Fruit fly (Drosophila melanogaster): Measurements from ENCODE around the gene Naglu.
A peak's percentile ranks its signal among the peaks of the same experiment; 100 is the strongest.

Gene Naglu

dm6 chr2L:8399863-8400598 is 11.6 kb downstream of the Naglu start, which contains the start of gene CG31898:
TSS of gene CG31898 (plus strand) at chr2L:8400421.
- TF ChIP-seq cic (GFP tag; optimal IDR thresholded peaks at IDR 0.05) (peak; percentile 79), bab1 (GFP tag; optimal IDR thresholded peaks at IDR 0.05) (peak; percentile 26), ovo (GFP tag; optimal IDR thresholded peaks at IDR 0.05) (no peak)

- no peak for TF ChIP-seq CG5204 (GFP tag; optimal IDR thresholded peaks at IDR 0.05)
- TF ChIP-seq toe (GFP tag; optimal IDR thresholded peaks at IDR 0.05), result no peak
- TF ChIP-seq CG7045 (GFP tag; optimal IDR thresholded peaks at IDR 0.05), result no peak
- TF ChIP-seq bab1 (GFP tag; optimal IDR thresholded peaks at IDR 0.05), result no peak
- TF ChIP-seq Crg-1 (GFP tag; optimal IDR thresholded peaks at IDR 0.05), result no peak
- TF ChIP-seq CG11617 (GFP tag; optimal IDR thresholded peaks at IDR 0.05), result no peak
- no peak for TF ChIP-seq Clk (GFP tag; optimal IDR thresholded peaks at IDR 0.05)
- no peak for TF ChIP-seq Hr96 (GFP tag; optimal IDR thresholded peaks at IDR 0.05)
- TF ChIP-seq CG7101 (tag; optimal IDR thresholded peaks at IDR 0.05), result no peak
- no peak for TF ChIP-seq tj (GFP tag; optimal IDR thresholded peaks at IDR 0.05)
- no peak for TF ChIP-seq CG12768 (GFP tag; optimal IDR thresholded peaks at IDR 0.05)
- no peak for TF ChIP-seq cic (GFP tag; optimal IDR thresholded peaks at IDR 0.05)
- no peak for TF ChIP-seq pad (GFP tag; optimal IDR thresholded peaks at IDR 0.05)
- TF ChIP-seq CG33017 (tag; optimal IDR thresholded peaks at IDR 0.05), result no peak
- no peak for TF ChIP-seq ovo (GFP tag; optimal IDR thresholded peaks at IDR 0.05)
Measured at dm6 chr2L:8398721-8399120, 12.9 kb downstream of the Naglu start, which contains the start of gene CG13386. TSS of gene CG13386 (plus strand) at chr2L:8399021.

dm6 chr2L:8395996-8396699 is 15.5 kb downstream of the Naglu start, which contains the start of the genes Peritrophin-15a and CG13385:
TSS of gene Peritrophin-15a (minus strand) at chr2L:8396096.
TSS of gene CG13385 (plus strand) at chr2L:8396649.
- TF ChIP-seq Crg-1 (GFP tag; optimal IDR thresholded peaks at IDR 0.05), result no peak
- TF ChIP-seq Mnt (GFP tag; optimal IDR thresholded peaks at IDR 0.05), result no peak
- TF ChIP-seq ovo (GFP tag; optimal IDR thresholded peaks at IDR 0.05), result no peak
- no peak for TF ChIP-seq toe (GFP tag; optimal IDR thresholded peaks at IDR 0.05)
- no peak for TF ChIP-seq kay (GFP tag; ENCODE audit: borderline replicate concordance)
- TF ChIP-seq CG11617 (GFP tag; optimal IDR thresholded peaks at IDR 0.05), result no peak

dm6 chr2L:8394840-8395239 is 16.8 kb downstream of the Naglu start, which contains the start of gene Peritrophin-15b:
TSS of gene Peritrophin-15b (minus strand) at chr2L:8394940.
- TF ChIP-seq CG14711 (tag; optimal IDR thresholded peaks at IDR 0.05), result no peak
- TF ChIP-seq tj (GFP tag; optimal IDR thresholded peaks at IDR 0.05), result no peak
- no peak for TF ChIP-seq CG1620 (GFP tag; optimal IDR thresholded peaks at IDR 0.05)
- TF ChIP-seq ovo (GFP tag; optimal IDR thresholded peaks at IDR 0.05), result no peak
- no peak for TF ChIP-seq cic (GFP tag; optimal IDR thresholded peaks at IDR 0.05)
- TF ChIP-seq CG7045 (GFP tag; optimal IDR thresholded peaks at IDR 0.05), result no peak
- TF ChIP-seq CG5204 (GFP tag; optimal IDR thresholded peaks at IDR 0.05), result no peak
- no peak for TF ChIP-seq kay (GFP tag; ENCODE audit: borderline replicate concordance)
- TF ChIP-seq CG33017 (tag; optimal IDR thresholded peaks at IDR 0.05), result no peak
- no peak for TF ChIP-seq pad (GFP tag; optimal IDR thresholded peaks at IDR 0.05)
- TF ChIP-seq CG11617 (GFP tag; optimal IDR thresholded peaks at IDR 0.05), result no peak
- no peak for TF ChIP-seq cnc (optimal IDR thresholded peaks at IDR 0.05)
- no peak for TF ChIP-seq CG12768 (GFP tag; optimal IDR thresholded peaks at IDR 0.05)
- no peak for TF ChIP-seq bab1 (GFP tag; optimal IDR thresholded peaks at IDR 0.05)
- no peak for TF ChIP-seq toe (GFP tag; optimal IDR thresholded peaks at IDR 0.05)
- TF ChIP-seq Crg-1 (GFP tag; optimal IDR thresholded peaks at IDR 0.05), result no peak
- TF ChIP-seq Clk (GFP tag; optimal IDR thresholded peaks at IDR 0.05), result no peak
- TF ChIP-seq Hr96 (GFP tag; optimal IDR thresholded peaks at IDR 0.05), result no peak
- TF ChIP-seq CG7101 (tag; optimal IDR thresholded peaks at IDR 0.05), result no peak
- no peak for TF ChIP-seq Mnt (GFP tag; optimal IDR thresholded peaks at IDR 0.05)

dm6 chr2L:8394180-8394579 is 17.5 kb downstream of the Naglu start, which contains the start of gene lectin-29Ca:
TSS of gene lectin-29Ca (minus strand) at chr2L:8394280.
- TF ChIP-seq kay (GFP tag; ENCODE audit: borderline replicate concordance) (no peak), CG7045 (GFP tag; optimal IDR thresholded peaks at IDR 0.05) (no peak), cic (GFP tag; optimal IDR thresholded peaks at IDR 0.05) (no peak), Mnt (GFP tag; optimal IDR thresholded peaks at IDR 0.05) (no peak), CG33017 (tag; optimal IDR thresholded peaks at IDR 0.05) (no peak), tj (GFP tag; optimal IDR thresholded peaks at IDR 0.05) (no peak), Clk (GFP tag; optimal IDR thresholded peaks at IDR 0.05) (no peak), cnc (optimal IDR thresholded peaks at IDR 0.05) (no peak), pad (GFP tag; optimal IDR thresholded peaks at IDR 0.05) (no peak), CG7101 (tag; optimal IDR thresholded peaks at IDR 0.05) (no peak)

dm6 chr2L:8393122-8393521 is 18.5 kb downstream of the Naglu start, which contains the start of gene Acp29AB:
TSS of gene Acp29AB (minus strand) at chr2L:8393222.
- peak; percentile 62 for TF ChIP-seq kay (GFP tag; ENCODE audit: borderline replicate concordance)
- TF ChIP-seq CG12768 (GFP tag; optimal IDR thresholded peaks at IDR 0.05), result no peak

All from whole organism, adult.